Fruit fly (Drosophila melanogaster): ENCODE data around the gene FoxK.

The FoxK gene

dm6 chr3L:11119901-11120418 lies 623 bp downstream of the FoxK start (continued):
- TF ChIP-seq tup (GFP tag; optimal IDR thresholded peaks at IDR 0.05) (no peak), mam (GFP tag; optimal IDR thresholded peaks at IDR 0.05) (no peak), CG43689 (GFP tag; IDR thresholded peaks at IDR 0.05) (no peak), crol (GFP tag; IDR thresholded peaks at IDR 0.05) (no peak; the same call in 1 of the 2 replicates), CG6175 (GFP tag; IDR thresholded peaks at IDR 0.05) (no peak), klu (GFP tag; IDR thresholded peaks at IDR 0.05) (no peak), bcd (GFP tag; optimal IDR thresholded peaks at IDR 0.05) (no peak), slbo (GFP tag; IDR thresholded peaks at IDR 0.05) (peak; percentile 40), dysf (GFP tag; IDR thresholded peaks at IDR 0.05) (no peak; the same call in 2 of the 3 replicates), Kr (GFP tag; optimal IDR thresholded peaks at IDR 0.05) (no peak), CG6683 (GFP tag; optimal IDR thresholded peaks at IDR 0.05) (peak; percentile 64), CG32767 (GFP tag; IDR thresholded peaks at IDR 0.05) (no peak), Sry-δ (GFP tag; optimal IDR thresholded peaks at IDR 0.05) (no peak), usp (GFP tag; optimal IDR thresholded peaks at IDR 0.05) (no peak), eyg (GFP tag; optimal IDR thresholded peaks at IDR 0.05) (no peak), Lim3 (GFP tag; IDR thresholded peaks at IDR 0.05) (no peak), CG14710 (tag; optimal IDR thresholded peaks at IDR 0.05) (no peak), CG13775 (GFP tag; optimal IDR thresholded peaks at IDR 0.05) (no peak), Hr78 (GFP tag; optimal IDR thresholded peaks at IDR 0.05) (no peak), chinmo (GFP tag; IDR thresholded peaks at IDR 0.05; ENCODE audit: partially characterized antibody) (peak; percentile 33; the same call in 1 of the 4 replicates), D19A (tag; optimal IDR thresholded peaks at IDR 0.05) (no peak), CG10147 (GFP tag; optimal IDR thresholded peaks at IDR 0.05) (peak; percentile 56), amos (GFP tag; IDR thresholded peaks at IDR 0.05; ENCODE audit: partially characterized antibody) (no peak; the same call in 1 of the 2 replicates), Antp (GFP tag; optimal IDR thresholded peaks at IDR 0.05) (no peak), wor (GFP tag; IDR thresholded peaks at IDR 0.05) (no peak), CG11696 (GFP tag; IDR thresholded peaks at IDR 0.05) (no peak), CG18262 (tag; optimal IDR thresholded peaks at IDR 0.05) (no peak), Elba2 (GFP tag; optimal IDR thresholded peaks at IDR 0.05) (peak; percentile 51), knrl (GFP tag; IDR thresholded peaks at IDR 0.05; ENCODE audit: partially characterized antibody) (no peak), CG6654 (GFP tag; optimal IDR thresholded peaks at IDR 0.05) (no peak), croc (GFP tag; conservative IDR thresholded peaks at IDR 0.05) (no peak), CG8924 (tag; optimal IDR thresholded peaks at IDR 0.05) (peak; percentile 46), org-1 (GFP tag; optimal IDR thresholded peaks at IDR 0.05) (peak; percentile 66), grau (tag; optimal IDR thresholded peaks at IDR 0.05) (no peak), unpg (GFP tag; optimal IDR thresholded peaks at IDR 0.05) (peak; percentile 5), crp (GFP tag; optimal IDR thresholded peaks at IDR 0.05) (no peak), CG2116 (GFP tag; optimal IDR thresholded peaks at IDR 0.05) (no peak), CG18011 (GFP tag; optimal IDR thresholded peaks at IDR 0.05) (no peak), Ada2b (GFP tag; IDR thresholded peaks at IDR 0.05) (no peak), sd (tag; optimal IDR thresholded peaks at IDR 0.05) (peak; percentile 80), Hr3 (GFP tag; optimal IDR thresholded peaks at IDR 0.05) (no peak), lola (GFP tag; optimal IDR thresholded peaks at IDR 0.05) (peak in 1 of 3 experiments; percentile 62), phol (tag; optimal IDR thresholded peaks at IDR 0.05) (no peak), CG8388 (GFP tag; optimal IDR thresholded peaks at IDR 0.05) (no peak), tio (GFP tag; optimal IDR thresholded peaks at IDR 0.05) (no peak), HLH54F (GFP tag; optimal IDR thresholded peaks at IDR 0.05) (no peak), CG14667 (GFP tag; IDR thresholded peaks at IDR 0.05) (no peak), CG13894 (tag; optimal IDR thresholded peaks at IDR 0.05) (peak; percentile 84), CG5245 (GFP tag; optimal IDR thresholded peaks at IDR 0.05) (no peak), CrebB (tag; optimal IDR thresholded peaks at IDR 0.05) (peak; percentile 47)
